Worm (Caenorhabditis elegans): Measurements from ENCODE around the gene Y55F3BR.11.
"Not testable (repeated sequence)": the region's sequence is repeated elsewhere in the genome, so short reads cannot be mapped to it uniquely, and the experiment has no call there.

Y55F3BR.11 gene

ce11 chrIV:855483-855882 is 464 bp downstream of the Y55F3BR.11 start:
- TF ChIP-seq unc-62 (GFP tag; optimal IDR thresholded peaks at IDR 0.05): no peak

- TF ChIP-seq unc-62 (GFP tag; optimal IDR thresholded peaks at IDR 0.05): no peak
Observed at ce11 chrIV:856038-856437, 1.0 kb downstream of the Y55F3BR.11 start.

- TF ChIP-seq unc-62 (GFP tag; optimal IDR thresholded peaks at IDR 0.05): no peak
Observed at ce11 chrIV:858630-859029, 3.6 kb downstream of the Y55F3BR.11 start, which contains the start of gene Y55F3BR.2. Gene Y55F3BR.2, plus strand, starts transcription at chrIV:858930.

- no peak for TF ChIP-seq unc-62 (GFP tag; optimal IDR thresholded peaks at IDR 0.05)
Observed at ce11 chrIV:860810-861209, 5.8 kb downstream of the Y55F3BR.11 start.

- TF ChIP-seq unc-62 (GFP tag; optimal IDR thresholded peaks at IDR 0.05): no peak
Observed at ce11 chrIV:866828-867270, 11.8 kb downstream of the Y55F3BR.11 start.

- no peak for TF ChIP-seq unc-62 (GFP tag; optimal IDR thresholded peaks at IDR 0.05)
Observed at ce11 chrIV:868723-869122, 13.7 kb downstream of the Y55F3BR.11 start.

- no peak for TF ChIP-seq unc-62 (GFP tag; optimal IDR thresholded peaks at IDR 0.05)
Observed at ce11 chrIV:873174-873788, 18.3 kb downstream of the Y55F3BR.11 start.

ce11 chrIV:874677-875076 is 19.7 kb downstream of the Y55F3BR.11 start, which contains the start of gene Y55F3BR.1:
Gene Y55F3BR.1, plus strand, starts transcription at chrIV:874791.
- TF ChIP-seq unc-62 (GFP tag; optimal IDR thresholded peaks at IDR 0.05): no peak

ce11 chrIV:878634-879033 is 23.6 kb downstream of the Y55F3BR.11 start:
- TF ChIP-seq unc-62 (GFP tag; optimal IDR thresholded peaks at IDR 0.05): no peak

- TF ChIP-seq unc-62 (GFP tag; optimal IDR thresholded peaks at IDR 0.05): no peak
Observed at ce11 chrIV:884707-885394, 29.8 kb downstream of the Y55F3BR.11 start, which contains the start of gene mak-2. Gene mak-2, plus strand, starts transcription at chrIV:885344.

- not testable (repeated sequence) for TF ChIP-seq unc-62 (GFP tag; optimal IDR thresholded peaks at IDR 0.05)
Observed at ce11 chrIV:904963-905362, 49.9 kb downstream of the Y55F3BR.11 start, which contains the start of gene fbxc-12. Gene fbxc-12, plus strand, starts transcription at chrIV:905263.
